Worm (Caenorhabditis elegans): ENCODE data around the gene dylt-3.

dylt-3 gene

DNA sequence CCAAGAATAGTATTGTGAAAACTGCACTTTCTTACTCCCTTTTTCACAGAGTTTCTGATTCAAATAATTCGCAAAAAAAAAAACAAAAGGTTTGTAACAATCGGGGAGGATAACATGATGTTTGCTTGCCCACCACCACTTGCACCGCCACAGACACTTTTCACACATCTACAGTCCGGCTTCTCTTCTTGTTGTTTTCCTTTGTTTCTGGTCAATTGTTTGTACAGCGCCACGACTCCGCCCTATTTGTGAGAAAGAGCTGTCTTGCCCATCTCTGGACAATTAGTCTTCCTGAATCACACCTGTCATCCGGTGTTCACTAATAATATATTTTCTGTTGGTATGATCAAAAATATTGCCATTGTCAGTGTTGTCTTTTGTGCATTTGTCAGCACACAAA, 49.4 kb downstream of the dylt-3 start, which contains the start of gene M110.9:
M110.9 (plus strand) TSS at position 301 of the 400 bp plus-strand sequence.
- TF ChIP-seq nhr-21 (tag; optimal IDR thresholded peaks at IDR 0.05), result no peak
- no peak for TF ChIP-seq nhr-129 (tag; optimal IDR thresholded peaks at IDR 0.05)
- TF ChIP-seq nhr-11 (tag; optimal IDR thresholded peaks at IDR 0.05), result no peak
- TF ChIP-seq R02D3.7 (tag; optimal IDR thresholded peaks at IDR 0.05), result no peak
- TF ChIP-seq C34F6.9 (tag; optimal IDR thresholded peaks at IDR 0.05), result no peak
- TF ChIP-seq Y55F3AM.14 (GFP tag; optimal IDR thresholded peaks at IDR 0.05), result no peak
- no peak for TF ChIP-seq unc-55 (GFP tag; optimal IDR thresholded peaks at IDR 0.05)
- TF ChIP-seq zag-1 (tag; optimal IDR thresholded peaks at IDR 0.05), result no peak
- TF ChIP-seq gmeb-1 (tag; optimal IDR thresholded peaks at IDR 0.05), result no peak
- no peak for TF ChIP-seq nhr-237 (tag; optimal IDR thresholded peaks at IDR 0.05)
- TF ChIP-seq nhr-10 (tag; optimal IDR thresholded peaks at IDR 0.05), result no peak
- TF ChIP-seq egl-27 (tag; optimal IDR thresholded peaks at IDR 0.05), result no peak
- TF ChIP-seq nhr-77 (tag; optimal IDR thresholded peaks at IDR 0.05), result no peak
- TF ChIP-seq skn-1 (tag; optimal IDR thresholded peaks at IDR 0.05), result no peak
- no peak for TF ChIP-seq nhr-25 (tag; optimal IDR thresholded peaks at IDR 0.05)
- no peak for TF ChIP-seq ceh-82 (tag; optimal IDR thresholded peaks at IDR 0.05)
- no peak for TF ChIP-seq lin-11 (tag; optimal IDR thresholded peaks at IDR 0.05)
